Worm (Caenorhabditis elegans) whole organism, midembryonic: ENCODE results near the gene F53F4.16.

Experiments used
- T22C8.4 ChIP-seq: fragments of 200-800 bp; sonication (Bioruptor generic); IDR thresholded peaks from 2 replicates; pipeline ENCODE4 v1.3.6; 2022; ENCODE audit warnings: missing genetic modification characterization, missing compliant biosample characterization
- flt-1 ChIP-seq: fragments of 200-800 bp; sonication (Bioruptor generic); IDR thresholded peaks from 2 replicates; pipeline ENCODE4 v1.3.6; 2022; ENCODE audit warnings: missing genetic modification characterization, missing compliant biosample characterization
- klf-2 ChIP-seq: fragments of 200-800 bp; sonication (Bioruptor generic); conservative IDR thresholded peaks from 2 replicates; pipeline ENCODE4 v1.3.6; 2022; ENCODE audit warnings: missing genetic modification reagents, missing genetic modification characterization, missing compliant biosample characterization
- med-1 ChIP-seq: sonication (generic microtip); optimal IDR thresholded peaks from 2 replicates; lab custom pipeline; 2017; ENCODE audit warnings: missing genetic modification characterization, mild to moderate bottlenecking, missing compliant biosample characterization, antibody characterized with exemption, missing genetic modification reagents; ENCODE audit not compliant: insufficient read depth
- tab-1 ChIP-seq: fragments of 200-800 bp; sonication (Bioruptor generic); IDR thresholded peaks from 2 replicates; pipeline ENCODE4 v1.3.6; 2022; ENCODE audit warnings: missing genetic modification characterization, missing compliant biosample characterization

DNA sequence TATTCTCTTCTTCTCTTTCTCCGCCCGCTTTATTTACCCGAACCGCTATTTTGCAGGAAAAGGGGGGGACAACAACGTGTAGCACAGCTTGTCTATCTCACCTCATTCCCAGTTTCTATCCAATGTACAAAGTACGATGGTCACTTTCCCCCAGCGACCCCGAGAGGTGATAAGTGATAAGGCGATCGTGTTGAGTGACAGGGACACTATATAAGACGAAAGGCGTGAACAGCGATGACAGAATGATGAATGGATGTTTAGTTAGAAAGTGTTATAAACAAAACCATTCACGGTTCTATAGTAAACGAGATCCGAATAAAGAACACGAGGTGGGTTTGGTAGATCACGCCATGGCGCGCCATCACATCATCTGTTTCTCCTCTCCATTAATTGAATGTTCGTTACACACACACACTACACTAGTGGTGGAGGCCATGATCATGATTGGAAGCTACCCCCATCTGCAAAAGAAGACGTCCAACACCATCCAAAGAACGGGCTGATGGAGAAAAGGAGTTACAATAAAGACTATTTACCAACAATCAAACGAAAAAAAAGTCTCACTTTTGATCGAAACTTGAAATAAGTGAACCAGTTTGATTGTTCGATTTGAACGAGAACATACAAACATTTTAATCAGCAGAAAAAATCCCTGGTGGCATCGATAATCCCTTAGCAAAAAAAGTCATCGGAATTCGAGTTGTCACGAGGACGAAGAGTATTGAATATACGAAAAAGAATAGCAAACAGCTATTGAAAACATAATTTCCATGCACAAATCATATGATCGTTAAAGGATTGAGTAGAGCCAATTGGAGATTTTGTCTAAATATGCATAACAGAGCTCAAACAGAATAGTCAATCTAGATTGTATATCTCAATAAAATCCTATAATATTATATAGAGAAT lies 35.0 kb upstream of the F53F4.16 start:
- TF ChIP-seq klf-2 (no peak), flt-1 (no peak), T22C8.4 (GFP tag; lab: Robert Waterston, UW) (no peak), tab-1 (GFP tag; lab: Robert Waterston, UW) (no peak), med-1 (GFP tag; lab: Kevin White, UChicago) (no peak)
